Worm (Caenorhabditis elegans): ENCODE data around the gene cutl-18.

ce11 chrV:11308346-11308745, 8.4 kb downstream of the cutl-18 start, which contains the start of gene snf-11:
- TF ChIP-seq unc-62 (GFP tag; optimal IDR thresholded peaks at IDR 0.05 in 1 of 2), result no peak
- no peak for TF ChIP-seq unc-62 (tag; optimal IDR thresholded peaks at IDR 0.05)
- TF ChIP-seq pha-4 (GFP tag; IDR thresholded peaks at IDR 0.05), result no peak
- no peak for TF ChIP-seq pha-4 (tag; optimal IDR thresholded peaks at IDR 0.05)
- TF ChIP-seq nhr-111 (GFP tag; optimal IDR thresholded peaks at IDR 0.05), result no peak
- TF ChIP-seq lim-7 (GFP tag; IDR thresholded peaks at IDR 0.05), result no peak

Measured in whole organism, L4 larva.